Fruit fly (Drosophila melanogaster) whole organism, adult: ENCODE data around the gene mtTFB2.

ENCODE experiments used
- CG11617 ChIP-seq: fragments of 200-800 bp; sonication (Bioruptor generic); optimal IDR thresholded peaks from 2 replicates; lab custom pipeline; 2017; ENCODE audit warnings: mild to moderate bottlenecking, missing biosample characterization, missing genetic modification reagents, missing genetic modification characterization
- CG12768 ChIP-seq: fragments of 200-800 bp; sonication (Bioruptor generic); optimal IDR thresholded peaks from 2 replicates; lab custom pipeline; 2017; ENCODE audit warnings: missing biosample characterization, missing genetic modification characterization, mild to moderate bottlenecking, moderate library complexity, missing genetic modification reagents
- CG14711 ChIP-seq: fragments of 200-800 bp; sonication (Bioruptor generic); optimal IDR thresholded peaks from 2 replicates; lab custom pipeline; 2018; ENCODE audit warnings: missing biosample characterization, mild to moderate bottlenecking, missing genetic modification characterization, moderate library complexity
- CG1620 ChIP-seq: fragments of 200-800 bp; sonication (Bioruptor generic); optimal IDR thresholded peaks from 2 replicates; lab custom pipeline; 2016; ENCODE audit warnings: missing biosample characterization, missing genetic modification characterization
- CG7045 ChIP-seq: fragments of 200-800 bp; sonication (Bioruptor generic); optimal IDR thresholded peaks from 2 replicates; lab custom pipeline; 2017; ENCODE audit warnings: missing biosample characterization, mild to moderate bottlenecking, missing genetic modification characterization
- Clk ChIP-seq: fragments of 200-800 bp; sonication (Bioruptor generic); optimal IDR thresholded peaks from 2 replicates; lab custom pipeline; 2017; ENCODE audit warnings: missing biosample characterization, missing genetic modification characterization
- Crg-1 ChIP-seq: fragments of 200-800 bp; sonication (Bioruptor generic); optimal IDR thresholded peaks from 2 replicates; lab custom pipeline; 2016; ENCODE audit warnings: missing biosample characterization, missing genetic modification characterization
- Hr96 ChIP-seq: fragments of 200-800 bp; sonication (Bioruptor generic); optimal IDR thresholded peaks from 2 replicates; lab custom pipeline; 2016; ENCODE audit warnings: missing biosample characterization, missing genetic modification characterization
- Mnt ChIP-seq: fragments of 200-800 bp; sonication (Bioruptor generic); optimal IDR thresholded peaks from 2 replicates; lab custom pipeline; 2016; ENCODE audit warnings: missing biosample characterization, mild to moderate bottlenecking, missing genetic modification characterization
- bab1 ChIP-seq: fragments of 200-800 bp; sonication (Bioruptor generic); optimal IDR thresholded peaks from 3 replicates; lab custom pipeline; 2019; ENCODE audit warnings: missing biosample characterization, mild to moderate bottlenecking, missing genetic modification characterization, moderate library complexity
- cic ChIP-seq: fragments of 200-800 bp; sonication (Bioruptor generic); optimal IDR thresholded peaks from 2 replicates; lab custom pipeline; 2017; ENCODE audit warnings: missing biosample characterization, mild to moderate bottlenecking, missing genetic modification characterization, moderate library complexity
- ovo ChIP-seq: fragments of 200-800 bp; sonication (Bioruptor generic); optimal IDR thresholded peaks from 2 replicates; lab custom pipeline; 2016; ENCODE audit warnings: missing biosample characterization, missing genetic modification characterization
- tj ChIP-seq: fragments of 200-800 bp; sonication (Bioruptor generic); optimal IDR thresholded peaks from 3 replicates; lab custom pipeline; 2017; ENCODE audit warnings: missing biosample characterization, mild to moderate bottlenecking, missing genetic modification characterization, moderate library complexity
- toe ChIP-seq: fragments of 200-800 bp; sonication (Bioruptor generic); optimal IDR thresholded peaks from 2 replicates; lab custom pipeline; 2016; ENCODE audit warnings: missing biosample characterization, missing genetic modification characterization

- TF ChIP-seq CG1620 (GFP tag; lab: Kevin White, UChicago) (peak; percentile 19), CG12768 (no peak), Hr96 (no peak), CG14711 (tag; lab: Kevin White, UChicago) (no peak), tj (GFP tag; lab: Kevin White, UChicago) (no peak), ovo (GFP tag; lab: Kevin White, UChicago) (no peak), cic (GFP tag; lab: Kevin White, UChicago) (no peak), CG11617 (no peak), CG7045 (GFP tag; lab: Kevin White, UChicago) (no peak), Clk (GFP tag; lab: Kevin White, UChicago) (no peak), toe (GFP tag; lab: Kevin White, UChicago) (no peak), bab1 (peak; percentile 36), Mnt (GFP tag; lab: Kevin White, UChicago) (peak; percentile 9), Crg-1 (GFP tag; lab: Kevin White, UChicago) (peak; percentile 30)
These were observed 31.3 kb downstream of the mtTFB2 start for dm6 chr3R:10076665-10077064.
